Fruit fly (Drosophila melanogaster): Measurements from ENCODE around the gene Marcal1.
A peak's percentile ranks its signal among the peaks of the same experiment; 100 is the strongest.

Gene Marcal1

DNA sequence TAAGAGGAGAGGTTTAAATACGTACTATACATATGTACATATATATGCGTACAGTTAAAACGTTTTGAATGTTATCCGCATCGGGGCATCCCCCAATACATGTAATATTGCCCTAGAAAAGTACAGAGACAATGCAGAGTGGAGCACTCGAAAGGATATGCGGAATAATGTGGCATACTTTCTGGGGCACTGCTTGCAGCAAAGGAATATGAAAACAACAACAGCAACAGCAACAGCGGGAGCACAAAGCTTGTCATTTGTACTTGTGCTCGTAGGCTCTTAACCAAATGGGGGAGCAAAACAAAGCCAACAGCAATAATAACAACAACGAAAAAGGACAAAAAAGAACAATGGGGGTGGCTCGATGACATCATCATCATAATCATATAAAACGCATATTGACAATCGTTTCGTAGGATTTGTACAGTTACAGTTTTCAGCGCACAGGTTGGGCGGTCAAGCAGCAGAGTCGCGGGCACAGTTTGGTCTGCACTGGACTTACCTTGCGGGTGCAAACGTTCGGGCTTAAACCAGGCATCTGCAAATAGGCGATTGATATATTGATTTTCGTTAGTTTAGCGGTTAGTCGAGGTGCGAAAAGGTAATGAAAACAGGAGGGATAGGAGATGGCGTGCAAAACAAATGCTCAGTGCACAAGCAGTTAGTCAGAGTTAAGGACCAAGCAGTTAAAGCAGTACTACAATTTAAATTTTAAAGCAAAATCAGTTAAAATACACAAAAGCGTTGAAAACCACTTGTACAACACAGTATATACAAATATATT lies 48.6 kb downstream of the Marcal1 start:
- no peak for TF ChIP-seq CG15710 (tag; optimal IDR thresholded peaks at IDR 0.05)
- no peak for TF ChIP-seq D1 (tag; optimal IDR thresholded peaks at IDR 0.05)
- TF ChIP-seq Snoo (tag; optimal IDR thresholded peaks at IDR 0.05): no peak
- no peak for TF ChIP-seq gl (tag; optimal IDR thresholded peaks at IDR 0.05)
- TF ChIP-seq Ets98B (GFP tag; IDR thresholded peaks at IDR 0.05): no peak
- no peak for TF ChIP-seq fd96Ca (GFP tag; IDR thresholded peaks at IDR 0.05)
- no peak for TF ChIP-seq CG10348 (GFP tag; IDR thresholded peaks at IDR 0.05)
- TF ChIP-seq EcR (GFP tag; optimal IDR thresholded peaks at IDR 0.05): no peak
- no peak for TF ChIP-seq CG14655 (GFP tag; optimal IDR thresholded peaks at IDR 0.05)
- no peak for TF ChIP-seq CG34367 (tag; optimal IDR thresholded peaks at IDR 0.05)
- no peak for TF ChIP-seq Pif1B (GFP tag; optimal IDR thresholded peaks at IDR 0.05)
- TF ChIP-seq CG8159 (tag; optimal IDR thresholded peaks at IDR 0.05): no peak
- no peak for TF ChIP-seq CG17806 (tag; optimal IDR thresholded peaks at IDR 0.05)
- TF ChIP-seq rn (GFP tag; IDR thresholded peaks at IDR 0.05): no peak
- no peak for TF ChIP-seq CG4496 (GFP tag; IDR thresholded peaks at IDR 0.05)
- TF ChIP-seq CG8301 (tag; optimal IDR thresholded peaks at IDR 0.05): no peak
- TF ChIP-seq CG32121 (GFP tag; IDR thresholded peaks at IDR 0.05): no peak

DNA sequence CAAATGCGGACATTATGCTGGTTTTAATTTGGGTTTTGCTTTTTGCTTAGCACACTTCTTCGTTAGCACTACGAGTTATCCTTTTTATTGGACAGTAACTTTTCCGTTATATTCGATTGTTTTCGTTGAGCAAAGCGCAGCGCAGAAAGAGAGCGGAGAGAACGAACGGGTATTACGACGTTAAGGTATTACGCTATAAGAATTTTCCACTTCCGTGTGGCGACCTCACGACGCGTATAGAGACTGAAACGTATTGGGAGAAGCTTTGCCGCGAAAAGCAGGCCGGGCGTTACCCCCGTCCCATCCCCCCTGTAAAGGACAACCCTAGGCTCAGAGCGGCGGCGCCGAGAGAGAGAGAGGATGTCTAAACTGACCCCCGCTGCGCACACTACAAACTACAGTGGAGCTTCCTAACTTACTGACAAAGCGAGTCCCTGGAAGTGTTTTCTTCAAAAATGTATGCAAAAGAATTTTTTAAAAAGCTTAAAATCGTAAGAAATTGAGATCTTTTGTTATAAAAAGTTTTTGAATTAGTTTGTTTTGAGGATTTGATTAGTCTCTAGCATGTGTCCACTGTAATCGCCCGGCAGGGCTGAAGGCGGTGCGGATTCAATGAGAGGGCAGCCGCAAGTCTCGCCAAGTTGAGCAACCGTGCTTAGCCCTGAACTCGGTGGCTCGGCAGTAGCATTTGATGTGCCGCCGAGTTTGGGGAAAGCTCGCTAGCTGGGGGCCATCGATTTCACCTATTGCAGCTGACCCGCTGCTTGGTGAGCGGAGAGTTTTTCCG lies 49.6 kb downstream of the Marcal1 start:
- peak; percentile 61; the same call in 1 of the 2 replicates for TF ChIP-seq rn (GFP tag; IDR thresholded peaks at IDR 0.05)
- peak; percentile 73 for TF ChIP-seq gl (tag; optimal IDR thresholded peaks at IDR 0.05)
- peak; percentile 83 for TF ChIP-seq CG14655 (GFP tag; optimal IDR thresholded peaks at IDR 0.05)
- peak; percentile 94 for TF ChIP-seq CG4496 (GFP tag; IDR thresholded peaks at IDR 0.05)
- peak; percentile 89 for TF ChIP-seq CG32121 (GFP tag; IDR thresholded peaks at IDR 0.05)
- peak; percentile 70 for TF ChIP-seq Snoo (tag; optimal IDR thresholded peaks at IDR 0.05)
- TF ChIP-seq CG15710 (tag; optimal IDR thresholded peaks at IDR 0.05): peak; percentile 90
- peak; percentile 81 for TF ChIP-seq CG8301 (tag; optimal IDR thresholded peaks at IDR 0.05)
- TF ChIP-seq EcR (GFP tag; optimal IDR thresholded peaks at IDR 0.05): peak; percentile 38
- TF ChIP-seq Pif1A (GFP tag; optimal IDR thresholded peaks at IDR 0.05): peak; percentile 90
- TF ChIP-seq CG12605 (GFP tag; IDR thresholded peaks at IDR 0.05): peak; percentile 91
- TF ChIP-seq Pif1B (GFP tag; optimal IDR thresholded peaks at IDR 0.05): peak; percentile 86
- TF ChIP-seq CG34367 (tag; optimal IDR thresholded peaks at IDR 0.05): peak; percentile 88
- peak; percentile 41 for TF ChIP-seq D1 (tag; optimal IDR thresholded peaks at IDR 0.05)
- TF ChIP-seq CG10348 (GFP tag; IDR thresholded peaks at IDR 0.05): peak; percentile 76
- peak; percentile 89 for TF ChIP-seq CG9948 (tag; optimal IDR thresholded peaks at IDR 0.05)
- peak; percentile 89 for TF ChIP-seq CG17806 (tag; optimal IDR thresholded peaks at IDR 0.05)
- peak; percentile 90 for TF ChIP-seq fd96Ca (GFP tag; IDR thresholded peaks at IDR 0.05)
- peak; percentile 69 for TF ChIP-seq CG13204 (GFP tag; optimal IDR thresholded peaks at IDR 0.05)
- TF ChIP-seq CG8159 (tag; optimal IDR thresholded peaks at IDR 0.05): peak; percentile 90
- TF ChIP-seq Ets98B (GFP tag; IDR thresholded peaks at IDR 0.05): peak; percentile 88

DNA sequence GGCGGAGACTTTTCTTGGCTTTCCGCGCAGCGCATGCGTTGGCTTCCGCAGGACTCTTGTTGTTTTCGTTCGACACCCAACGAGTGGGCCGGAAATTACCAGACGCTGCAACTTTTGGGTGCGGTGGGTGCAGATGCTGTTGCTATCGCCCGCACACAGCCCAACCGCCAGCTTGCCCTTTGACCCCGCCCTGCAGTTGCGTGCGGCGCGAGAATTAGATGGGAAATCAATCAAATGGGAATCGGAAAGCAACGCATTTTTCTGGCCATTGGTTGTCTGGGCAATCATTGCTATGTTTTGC lies 50.1 kb downstream of the Marcal1 start:
- TF ChIP-seq Pif1A (GFP tag; optimal IDR thresholded peaks at IDR 0.05): no peak
- TF ChIP-seq CG12605 (GFP tag; IDR thresholded peaks at IDR 0.05): no peak
- TF ChIP-seq Pif1B (GFP tag; optimal IDR thresholded peaks at IDR 0.05): no peak
- no peak for TF ChIP-seq rn (GFP tag; IDR thresholded peaks at IDR 0.05)
- no peak for TF ChIP-seq CG9948 (tag; optimal IDR thresholded peaks at IDR 0.05)
- no peak for TF ChIP-seq fd96Ca (GFP tag; IDR thresholded peaks at IDR 0.05)
- TF ChIP-seq Snoo (tag; optimal IDR thresholded peaks at IDR 0.05): no peak
- TF ChIP-seq CG17806 (tag; optimal IDR thresholded peaks at IDR 0.05): no peak
- no peak for TF ChIP-seq CG4496 (GFP tag; IDR thresholded peaks at IDR 0.05)

DNA sequence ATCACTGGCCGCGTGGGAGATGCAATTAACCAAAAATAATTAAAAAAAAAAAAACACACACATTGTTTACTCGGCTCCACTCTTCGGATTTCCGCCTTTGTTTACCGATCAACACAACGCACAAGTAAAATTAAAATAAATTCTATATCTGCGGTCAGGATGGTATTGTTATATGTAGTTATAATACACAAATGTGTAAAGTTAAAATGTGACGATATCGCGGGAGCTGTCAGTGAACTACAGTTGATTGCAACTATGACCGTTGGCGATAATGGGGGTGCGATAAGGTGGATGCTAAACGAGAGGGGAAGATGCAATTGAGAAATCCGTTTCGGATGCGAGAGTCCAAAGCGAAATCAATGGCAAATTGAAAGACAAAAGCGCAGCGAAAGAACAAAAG lies 51.0 kb downstream of the Marcal1 start:
- TF ChIP-seq CG8301 (tag; optimal IDR thresholded peaks at IDR 0.05) (no peak), EcR (GFP tag; optimal IDR thresholded peaks at IDR 0.05) (peak; percentile 47)

DNA sequence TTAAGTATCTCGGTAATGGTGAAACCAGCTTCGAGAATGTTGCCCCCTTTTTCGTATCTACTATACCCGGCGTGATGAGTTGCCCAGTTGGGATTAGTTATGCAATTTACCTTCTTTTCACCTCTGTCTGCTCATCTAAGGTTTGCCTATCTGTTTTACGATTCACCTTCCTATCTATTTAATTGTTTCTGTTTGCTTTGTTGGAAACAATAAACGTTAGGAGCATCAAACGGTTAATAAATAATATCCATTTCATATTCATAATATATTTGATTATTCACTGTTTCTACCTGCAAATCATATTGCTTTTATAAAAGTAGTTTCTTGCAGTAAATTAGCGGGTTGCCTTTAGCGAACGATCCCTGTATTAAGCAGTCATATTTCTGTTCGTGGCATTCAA lies 51.9 kb downstream of the Marcal1 start:
- TF ChIP-seq EcR (GFP tag; optimal IDR thresholded peaks at IDR 0.05) (peak; percentile 19), Ets98B (GFP tag; IDR thresholded peaks at IDR 0.05) (peak; percentile 25; the same call in 1 of the 2 replicates), CG9948 (tag; optimal IDR thresholded peaks at IDR 0.05) (no peak), CG8159 (tag; optimal IDR thresholded peaks at IDR 0.05) (peak; percentile 0)
